Fruit fly (Drosophila melanogaster): ENCODE results near the gene CG7443.

CG7443 gene

dm6 chr3R:8354969-8355368 lies 30.9 kb downstream of the CG7443 start (continued):
- TF ChIP-seq CG2129 (GFP tag; IDR thresholded peaks at IDR 0.05; ENCODE audit: partially characterized antibody) (no peak), CG11723 (GFP tag; optimal IDR thresholded peaks at IDR 0.05) (no peak), CG2120 (GFP tag; optimal IDR thresholded peaks at IDR 0.05) (no peak), lilli (GFP tag; optimal IDR thresholded peaks at IDR 0.05) (no peak), CG32772 (GFP tag; IDR thresholded peaks at IDR 0.05) (no peak), D19B (GFP tag; optimal IDR thresholded peaks at IDR 0.05) (no peak), pho (GFP tag; optimal IDR thresholded peaks at IDR 0.05) (no peak), chn (GFP tag; optimal IDR thresholded peaks at IDR 0.05) (no peak), sob (GFP tag; IDR thresholded peaks at IDR 0.05) (no peak), CG13775 (GFP tag; optimal IDR thresholded peaks at IDR 0.05) (no peak), Bdp1 (GFP tag; optimal IDR thresholded peaks at IDR 0.05) (no peak), CG12104 (GFP tag; optimal IDR thresholded peaks at IDR 0.05) (no peak), CG12942 (GFP tag; optimal IDR thresholded peaks at IDR 0.05) (no peak), jigr1 (GFP tag; IDR thresholded peaks at IDR 0.05) (no peak), E2f1 (GFP tag; IDR thresholded peaks at IDR 0.05) (no peak), psq (GFP tag; optimal IDR thresholded peaks at IDR 0.05) (no peak), Scr (GFP tag; IDR thresholded peaks at IDR 0.05; ENCODE audit: partially characterized antibody) (no peak), CG9437 (GFP tag; optimal IDR thresholded peaks at IDR 0.05) (no peak), CG1603 (tag; optimal IDR thresholded peaks at IDR 0.05) (peak; percentile 38), p53 (GFP tag; optimal IDR thresholded peaks at IDR 0.05) (no peak), HmgZ (tag; optimal IDR thresholded peaks at IDR 0.05) (no peak), Ssrp (tag; optimal IDR thresholded peaks at IDR 0.05) (peak; percentile 49), D (optimal IDR thresholded peaks at IDR 0.05) (no peak), D (GFP tag; optimal IDR thresholded peaks at IDR 0.05) (no peak), CG10979 (tag; optimal IDR thresholded peaks at IDR 0.05) (no peak), YL-1 (GFP tag; optimal IDR thresholded peaks at IDR 0.05) (no peak), Nf-YA (GFP tag; IDR thresholded peaks at IDR 0.05) (peak; percentile 37; the same call in 1 of the 2 replicates), corto (GFP tag; optimal IDR thresholded peaks at IDR 0.05) (no peak), CG10959 (GFP tag; IDR thresholded peaks at IDR 0.05) (no peak), Blimp-1 (GFP tag; optimal IDR thresholded peaks at IDR 0.05) (no peak), CG7357 (GFP tag; IDR thresholded peaks at IDR 0.05) (no peak), vnd (GFP tag; IDR thresholded peaks at IDR 0.05; ENCODE audit: partially characterized antibody) (no peak), CG5180 (GFP tag; optimal IDR thresholded peaks at IDR 0.05) (no peak), tup (GFP tag; optimal IDR thresholded peaks at IDR 0.05) (no peak), sqz (GFP tag; optimal IDR thresholded peaks at IDR 0.05) (no peak), mirr (GFP tag; optimal IDR thresholded peaks at IDR 0.05) (no peak), CG4424 (GFP tag; optimal IDR thresholded peaks at IDR 0.05) (no peak), gcm (GFP tag; optimal IDR thresholded peaks at IDR 0.05) (no peak), CG13424 (tag; optimal IDR thresholded peaks at IDR 0.05) (peak; percentile 62), dimm (GFP tag; IDR thresholded peaks at IDR 0.05) (no peak), nmo (GFP tag; optimal IDR thresholded peaks at IDR 0.05) (peak; percentile 13), CG7745 (tag; optimal IDR thresholded peaks at IDR 0.05) (no peak), fd64A (GFP tag; optimal IDR thresholded peaks at IDR 0.05) (no peak), B-H1 (GFP tag; IDR thresholded peaks at IDR 0.05) (peak; percentile 21; the same call in 1 of the 3 replicates), ato (GFP tag; IDR thresholded peaks at IDR 0.05; ENCODE audit: partially characterized antibody) (no peak), CG17802 (tag; optimal IDR thresholded peaks at IDR 0.05) (no peak), toy (GFP tag; IDR thresholded peaks at IDR 0.05) (no peak), grau (tag; optimal IDR thresholded peaks at IDR 0.05) (no peak), HLH3B (GFP tag; IDR thresholded peaks at IDR 0.05) (peak; percentile 52; the same call in 1 of the 2 replicates), peb (GFP tag; IDR thresholded peaks at IDR 0.05) (no peak), CG6765 (GFP tag; optimal IDR thresholded peaks at IDR 0.05) (no peak), CG7928 (GFP tag; optimal IDR thresholded peaks at IDR 0.05) (no peak)
